Fruit fly (Drosophila melanogaster): Measurements from ENCODE around the gene PH4alphaNE1.
A peak's percentile ranks its signal among the peaks of the same experiment; 100 is the strongest.

Gene PH4alphaNE1

dm6 chr3R:30460187-30460586 lies 39.9 kb downstream of the PH4alphaNE1 start (continued):
- TF ChIP-seq Deaf1 (tag; optimal IDR thresholded peaks at IDR 0.05) (peak; percentile 97), z (GFP tag; IDR thresholded peaks at IDR 0.05) (peak; percentile 70; the same call in 2 of the 3 replicates), Hmr (GFP tag; optimal IDR thresholded peaks at IDR 0.05) (no peak), CG16779 (GFP tag; IDR thresholded peaks at IDR 0.05) (no peak), ems (GFP tag; optimal IDR thresholded peaks at IDR 0.05) (no peak)

- TF ChIP-seq exex (tag; optimal IDR thresholded peaks at IDR 0.05): peak; percentile 71
- peak; percentile 96 for TF ChIP-seq unc-4 (GFP tag; IDR thresholded peaks at IDR 0.05; ENCODE audit: partially characterized antibody)
- TF ChIP-seq inv (GFP tag; IDR thresholded peaks at IDR 0.05; ENCODE audit: partially characterized antibody): peak; percentile 72
- TF ChIP-seq CG12104 (GFP tag; optimal IDR thresholded peaks at IDR 0.05): no peak
- TF ChIP-seq CG18619 (GFP tag; optimal IDR thresholded peaks at IDR 0.05): no peak
- TF ChIP-seq CG12071 (GFP tag; optimal IDR thresholded peaks at IDR 0.05): no peak
- TF ChIP-seq HmgZ (tag; optimal IDR thresholded peaks at IDR 0.05): peak; percentile 34
- no peak for TF ChIP-seq TFAM (GFP tag; optimal IDR thresholded peaks at IDR 0.05)
- no peak for TF ChIP-seq Lhr (GFP tag; optimal IDR thresholded peaks at IDR 0.05)
- peak; percentile 89 for TF ChIP-seq CG14860 (GFP tag; IDR thresholded peaks at IDR 0.05; ENCODE audit: partially characterized antibody)
- TF ChIP-seq pho (GFP tag; optimal IDR thresholded peaks at IDR 0.05): no peak
- TF ChIP-seq CG7372 (GFP tag; IDR thresholded peaks at IDR 0.05): no peak
- no peak for TF ChIP-seq az2 (GFP tag; optimal IDR thresholded peaks at IDR 0.05)
- TF ChIP-seq jumu (GFP tag; optimal IDR thresholded peaks at IDR 0.05): no peak
- no peak for TF ChIP-seq zfh1 (GFP tag; IDR thresholded peaks at IDR 0.05)
- TF ChIP-seq mld (GFP tag; IDR thresholded peaks at IDR 0.05; ENCODE audit: partially characterized antibody): peak; percentile 79
- TF ChIP-seq gfzf (GFP tag; optimal IDR thresholded peaks at IDR 0.05): peak; percentile 54
- TF ChIP-seq CG10543 (GFP tag; optimal IDR thresholded peaks at IDR 0.05): no peak
- no peak for TF ChIP-seq CG10267 (tag; optimal IDR thresholded peaks at IDR 0.05)
- no peak for TF ChIP-seq CG11398 (GFP tag; optimal IDR thresholded peaks at IDR 0.05)
- peak; percentile 74 for TF ChIP-seq Dp (GFP tag; optimal IDR thresholded peaks at IDR 0.05)
- peak; percentile 89 for TF ChIP-seq amos (GFP tag; IDR thresholded peaks at IDR 0.05; ENCODE audit: partially characterized antibody)
- no peak for TF ChIP-seq emc (GFP tag; optimal IDR thresholded peaks at IDR 0.05)
- TF ChIP-seq ttk (GFP tag; IDR thresholded peaks at IDR 0.05): no peak
- no peak for TF ChIP-seq abd-A (tag; optimal IDR thresholded peaks at IDR 0.05)
- peak; percentile 74 for TF ChIP-seq CG2116 (GFP tag; optimal IDR thresholded peaks at IDR 0.05)
- no peak for TF ChIP-seq h (optimal IDR thresholded peaks at IDR 0.05)
- TF ChIP-seq odd (GFP tag; optimal IDR thresholded peaks at IDR 0.05): no peak
- peak; percentile 19 for TF ChIP-seq nmo (GFP tag; optimal IDR thresholded peaks at IDR 0.05)
- no peak for TF ChIP-seq CG18599 (GFP tag; optimal IDR thresholded peaks at IDR 0.05)
- peak; percentile 97 for TF ChIP-seq zen2 (GFP tag; IDR thresholded peaks at IDR 0.05; ENCODE audit: partially characterized antibody)
- TF ChIP-seq CG14710 (tag; optimal IDR thresholded peaks at IDR 0.05): no peak
- no peak for TF ChIP-seq CG1602 (GFP tag; optimal IDR thresholded peaks at IDR 0.05)
- no peak for TF ChIP-seq Taf1 (GFP tag; IDR thresholded peaks at IDR 0.05)
- TF ChIP-seq CG11093 (GFP tag; IDR thresholded peaks at IDR 0.05): no peak
- TF ChIP-seq ftz-f1 (GFP tag; optimal IDR thresholded peaks at IDR 0.05): no peak
- TF ChIP-seq CG4328 (GFP tag; optimal IDR thresholded peaks at IDR 0.05): no peak
- peak; percentile 16 for TF ChIP-seq CG4617 (GFP tag; optimal IDR thresholded peaks at IDR 0.05; ENCODE audit: borderline replicate concordance)
- peak; percentile 48 for TF ChIP-seq D (optimal IDR thresholded peaks at IDR 0.05)
- TF ChIP-seq D (GFP tag; optimal IDR thresholded peaks at IDR 0.05): no peak
- TF ChIP-seq NK7.1 (GFP tag; optimal IDR thresholded peaks at IDR 0.05): no peak
- TF ChIP-seq Bgb (GFP tag; IDR thresholded peaks at IDR 0.05; ENCODE audit: partially characterized antibody): peak; percentile 93
These were observed 40.8 kb downstream of the PH4alphaNE1 start, which contains the start of the genes CG2224 and CDase for dm6 chr3R:30459066-30459935. Gene CG2224, minus strand, starts transcription at chr3R:30459300. Gene CDase, plus strand, starts transcription at chr3R:30459521.
